Worm (Caenorhabditis elegans) whole organism, midembryonic: ENCODE results near the gene emb-27.

Source experiments
- T22C8.4 ChIP-seq: fragments of 200-800 bp; sonication (Bioruptor generic); IDR thresholded peaks from 2 replicates; pipeline ENCODE4 v1.3.6; 2022; ENCODE audit warnings: missing genetic modification characterization, missing compliant biosample characterization
- cog-1 ChIP-seq: sonication (generic microtip); optimal IDR thresholded peaks from 2 replicates; lab custom pipeline; 2016; ENCODE audit warnings: missing genetic modification characterization, missing compliant biosample characterization
- flt-1 ChIP-seq: fragments of 200-800 bp; sonication (Bioruptor generic); IDR thresholded peaks from 2 replicates; pipeline ENCODE4 v1.3.6; 2022; ENCODE audit warnings: missing genetic modification characterization, missing compliant biosample characterization
- klf-2 ChIP-seq: fragments of 200-800 bp; sonication (Bioruptor generic); conservative IDR thresholded peaks from 2 replicates; pipeline ENCODE4 v1.3.6; 2022; ENCODE audit warnings: missing genetic modification reagents, missing genetic modification characterization, missing compliant biosample characterization
- med-1 ChIP-seq: sonication (generic microtip); optimal IDR thresholded peaks from 2 replicates; lab custom pipeline; 2017; ENCODE audit warnings: missing genetic modification characterization, mild to moderate bottlenecking, missing compliant biosample characterization, antibody characterized with exemption, missing genetic modification reagents; ENCODE audit not compliant: insufficient read depth
- ref-1 ChIP-seq: fragments of 200-800 bp; sonication (Bioruptor generic); conservative IDR thresholded peaks from 2 replicates; pipeline ENCODE4 v1.3.6; 2022; ENCODE audit warnings: missing genetic modification reagents, missing genetic modification characterization, missing compliant biosample characterization
- tab-1 ChIP-seq: fragments of 200-800 bp; sonication (Bioruptor generic); IDR thresholded peaks from 2 replicates; pipeline ENCODE4 v1.3.6; 2022; ENCODE audit warnings: missing genetic modification characterization, missing compliant biosample characterization
- ztf-23 ChIP-seq: fragments of 200-800 bp; sonication (Bioruptor generic); IDR thresholded peaks from 2 replicates; pipeline ENCODE4 v1.3.6; 2022; ENCODE audit warnings: missing genetic modification reagents, missing genetic modification characterization, missing compliant biosample characterization
- ztf-29 ChIP-seq: fragments of 200-800 bp; sonication (Bioruptor generic); IDR thresholded peaks from 2 replicates; pipeline ENCODE4 v1.3.6; 2022; ENCODE audit warnings: missing genetic modification reagents, missing genetic modification characterization, missing compliant biosample characterization

Gene emb-27

DNA sequence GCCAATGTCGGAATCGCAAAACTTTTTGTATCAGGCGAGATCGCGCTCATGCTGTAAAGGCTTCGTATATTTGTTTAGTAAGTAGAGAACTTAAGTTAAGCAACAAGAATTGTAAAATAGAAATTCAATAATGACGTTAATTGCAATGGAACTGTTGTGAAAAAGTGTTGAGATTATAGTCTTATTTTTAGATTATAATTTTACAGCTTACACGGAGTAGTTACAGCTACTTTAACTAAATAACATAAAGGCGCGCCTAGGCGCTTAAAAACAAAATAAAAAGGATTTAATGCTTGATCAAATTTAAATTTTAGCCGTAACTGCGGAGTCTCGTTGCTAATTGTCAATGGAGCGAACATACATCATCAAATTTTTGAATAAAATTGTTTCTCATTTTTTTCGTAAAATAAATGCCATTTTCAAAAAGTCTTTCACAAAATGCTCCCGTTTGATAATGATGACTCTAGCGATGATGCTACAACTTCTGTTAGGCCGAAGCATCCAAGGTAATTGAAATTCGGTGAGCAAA lies at the start of gene emb-27, which contains the start of gene rrf-3:
Gene emb-27 (minus strand): TSS at position 51 of the 529 bp plus-strand sequence.
Gene rrf-3 (plus strand): TSS at position 346 of the 529 bp plus-strand sequence.
- no peak for TF ChIP-seq cog-1 (tag; lab: Kevin White, UChicago)

ce11 chrII:8209476-8209875 lies 47.5 kb upstream of the emb-27 start, which contains the start of gene M110.8:
TSS of gene M110.8 (minus strand) at chrII:8209576.
- TF ChIP-seq klf-2 (GFP tag; lab: Robert Waterston, UW) (no peak), med-1 (GFP tag; lab: Kevin White, UChicago) (no peak)

ce11 chrII:8205612-8206011 lies 43.6 kb upstream of the emb-27 start:
- TF ChIP-seq T22C8.4 (no peak), tab-1 (GFP tag; lab: Robert Waterston, UW) (no peak), cog-1 (tag; lab: Kevin White, UChicago) (no peak), flt-1 (GFP tag; lab: Robert Waterston, UW) (no peak), ztf-29 (no peak), ztf-23 (GFP tag; lab: Robert Waterston, UW) (no peak)

DNA sequence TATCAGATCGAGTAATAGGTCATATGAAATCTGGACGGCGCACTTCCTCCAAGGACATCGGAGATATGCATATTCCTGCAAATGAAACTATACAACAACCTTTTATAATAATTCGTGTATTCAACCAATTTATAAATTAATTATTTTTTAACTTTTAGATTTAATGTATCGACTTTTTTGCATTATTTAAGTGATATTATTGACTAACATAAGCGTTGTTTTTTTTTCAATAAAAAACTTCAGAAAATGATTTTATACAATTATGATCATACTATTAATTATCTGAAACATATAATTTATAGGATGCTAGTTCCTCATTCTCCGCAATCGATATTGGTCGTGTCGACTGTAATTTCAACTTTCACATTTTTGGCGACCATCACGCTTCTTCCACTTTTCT lies 42.1 kb upstream of the emb-27 start, which contains the start of gene col-76:
Gene col-76 (plus strand): TSS at position 301 of the 400 bp plus-strand sequence.
- TF ChIP-seq ztf-29 (no peak), cog-1 (tag; lab: Kevin White, UChicago) (no peak), ref-1 (GFP tag; lab: Robert Waterston, UW) (no peak), flt-1 (GFP tag; lab: Robert Waterston, UW) (no peak), ztf-23 (GFP tag; lab: Robert Waterston, UW) (no peak), tab-1 (GFP tag; lab: Robert Waterston, UW) (no peak), T22C8.4 (no peak), klf-2 (GFP tag; lab: Robert Waterston, UW) (no peak), med-1 (GFP tag; lab: Kevin White, UChicago) (no peak)

ce11 chrII:8199803-8200202 lies 37.8 kb upstream of the emb-27 start:
- TF ChIP-seq ztf-23 (GFP tag; lab: Robert Waterston, UW) (no peak), ztf-29 (no peak), med-1 (GFP tag; lab: Kevin White, UChicago) (no peak), T22C8.4 (no peak), cog-1 (tag; lab: Kevin White, UChicago) (no peak), tab-1 (GFP tag; lab: Robert Waterston, UW) (no peak), ref-1 (GFP tag; lab: Robert Waterston, UW) (no peak)

DNA sequence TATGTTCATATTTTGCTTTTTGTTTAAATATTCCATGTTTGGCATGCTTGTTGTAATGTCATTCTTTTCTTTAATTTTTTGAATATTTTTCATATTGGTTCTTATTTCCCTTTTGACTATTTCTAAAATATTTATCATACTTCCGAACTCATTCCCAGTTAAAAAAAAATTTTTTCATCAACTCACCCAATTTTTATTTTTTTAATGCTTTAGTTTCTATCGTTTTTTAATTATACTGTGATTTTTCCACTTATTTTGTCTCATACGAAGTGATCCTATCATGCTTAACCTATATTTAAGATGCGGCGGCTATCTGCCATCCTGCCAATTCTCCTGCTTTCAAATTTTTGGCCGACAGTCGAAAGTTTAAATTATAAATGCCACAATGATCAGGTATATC lies 36.5 kb upstream of the emb-27 start, which contains the start of gene qua-1:
Gene qua-1 (plus strand): TSS at position 301 of the 400 bp plus-strand sequence.
- TF ChIP-seq ref-1 (GFP tag; lab: Robert Waterston, UW) (no peak), med-1 (GFP tag; lab: Kevin White, UChicago) (no peak), T22C8.4 (no peak), ztf-29 (no peak), cog-1 (tag; lab: Kevin White, UChicago) (no peak), tab-1 (GFP tag; lab: Robert Waterston, UW) (no peak), ztf-23 (GFP tag; lab: Robert Waterston, UW) (no peak), flt-1 (GFP tag; lab: Robert Waterston, UW) (no peak), klf-2 (GFP tag; lab: Robert Waterston, UW) (no peak)

- no peak for TF ChIP-seq ref-1 (GFP tag; lab: Robert Waterston, UW)
- no peak for TF ChIP-seq klf-2 (GFP tag; lab: Robert Waterston, UW)
- TF ChIP-seq flt-1 (GFP tag; lab: Robert Waterston, UW) = no peak
- no peak for TF ChIP-seq ztf-23 (GFP tag; lab: Robert Waterston, UW)
- no peak for TF ChIP-seq cog-1 (tag; lab: Kevin White, UChicago)
- no peak for TF ChIP-seq ztf-29
- no peak for TF ChIP-seq med-1 (GFP tag; lab: Kevin White, UChicago)
- no peak for TF ChIP-seq tab-1 (GFP tag; lab: Robert Waterston, UW)
- no peak for TF ChIP-seq T22C8.4
These were observed 32.0 kb upstream of the emb-27 start for ce11 chrII:8193922-8194321.

ce11 chrII:8193126-8193525 lies 31.2 kb upstream of the emb-27 start, which contains the start of gene T05C12.9:
TSS of gene T05C12.9 (minus strand) at chrII:8193226.
- TF ChIP-seq cog-1 (tag; lab: Kevin White, UChicago) (no peak), klf-2 (GFP tag; lab: Robert Waterston, UW) (no peak), tab-1 (GFP tag; lab: Robert Waterston, UW) (no peak), T22C8.4 (no peak), ztf-23 (GFP tag; lab: Robert Waterston, UW) (no peak), ztf-29 (no peak), ref-1 (GFP tag; lab: Robert Waterston, UW) (no peak), med-1 (GFP tag; lab: Kevin White, UChicago) (no peak), flt-1 (GFP tag; lab: Robert Waterston, UW) (no peak)

ce11 chrII:8190455-8190854 lies 28.5 kb upstream of the emb-27 start, which contains the start of gene T05C12.8:
TSS of gene T05C12.8 (minus strand) at chrII:8190555.
- TF ChIP-seq cog-1 (tag; lab: Kevin White, UChicago) (no peak), T22C8.4 (no peak), ref-1 (GFP tag; lab: Robert Waterston, UW) (no peak), klf-2 (GFP tag; lab: Robert Waterston, UW) (no peak), flt-1 (GFP tag; lab: Robert Waterston, UW) (no peak), tab-1 (GFP tag; lab: Robert Waterston, UW) (no peak), ztf-29 (no peak), ztf-23 (GFP tag; lab: Robert Waterston, UW) (no peak), med-1 (GFP tag; lab: Kevin White, UChicago) (no peak)

DNA sequence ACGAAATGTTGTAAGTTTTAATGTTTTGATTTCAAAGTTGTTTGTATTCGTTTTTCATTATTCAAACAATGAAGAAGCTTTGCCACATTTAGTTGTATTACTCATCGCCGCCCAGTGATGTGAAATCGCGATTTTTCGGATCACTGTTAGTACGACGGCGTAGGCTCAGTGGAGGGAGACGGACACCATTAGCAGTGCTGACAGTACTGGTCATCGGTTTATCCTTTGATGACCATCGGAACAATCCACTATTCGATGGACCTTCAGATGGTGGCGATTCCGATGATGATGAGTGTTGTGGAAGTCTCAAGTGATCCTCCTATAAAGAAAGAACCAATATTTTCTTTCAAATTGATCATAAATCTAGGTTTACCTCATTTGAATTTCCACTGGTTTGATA lies 25.5 kb upstream of the emb-27 start:
- TF ChIP-seq med-1 (GFP tag; lab: Kevin White, UChicago) = no peak
- no peak for TF ChIP-seq T22C8.4
- TF ChIP-seq ztf-23 (GFP tag; lab: Robert Waterston, UW) = no peak
- no peak for TF ChIP-seq ztf-29
- TF ChIP-seq ref-1 (GFP tag; lab: Robert Waterston, UW) = no peak
- no peak for TF ChIP-seq flt-1 (GFP tag; lab: Robert Waterston, UW)
- no peak for TF ChIP-seq tab-1 (GFP tag; lab: Robert Waterston, UW)
